Worm (Caenorhabditis elegans) whole organism, L3 larva: Measurements from ENCODE around the gene suds-3.

ENCODE experiments used
- ama-1 ChIP-seq: fragments of 150-350 bp; optimal IDR thresholded peaks from 2 replicates; lab custom pipeline; 2018
- ceh-16 ChIP-seq: sonication (generic microtip); optimal IDR thresholded peaks from 2 replicates; lab custom pipeline; 2017; ENCODE audit warnings: missing biosample characterization, missing genetic modification characterization
- ceh-82 ChIP-seq: fragments of 150-350 bp; optimal IDR thresholded peaks from 2 replicates; lab custom pipeline; 2014; ENCODE audit warnings: missing biosample characterization, missing genetic modification characterization
- ceh-9 ChIP-seq: sonication (generic microtip); optimal IDR thresholded peaks from 2 replicates; lab custom pipeline; 2018; ENCODE audit warnings: missing biosample characterization, missing genetic modification characterization
- elt-2 ChIP-seq: sonication (generic microtip); optimal IDR thresholded peaks from 2 replicates; lab custom pipeline; 2016; ENCODE audit warnings: missing genetic modification reagents, mild to moderate bottlenecking, missing genetic modification characterization, missing compliant biosample characterization
- elt-3 ChIP-seq, 3 experiments: fragments of 150-350 bp in 1 of 3; sonication (generic microtip) in 2 of 3; optimal IDR thresholded peaks; 2 replicates in 2 of 3; 4 replicates in 1 of 3; lab custom pipeline; 2014 to 2017; ENCODE audit warnings: missing biosample characterization in 3 of 3, missing genetic modification characterization in 3 of 3
- fkh-2 ChIP-seq: fragments of 150-350 bp; optimal IDR thresholded peaks from 2 replicates; lab custom pipeline; 2014; ENCODE audit warnings: missing biosample characterization, missing genetic modification reagents, missing genetic modification characterization
- nhr-11 ChIP-seq: fragments of 150-350 bp; optimal IDR thresholded peaks from 2 replicates; lab custom pipeline; 2014; ENCODE audit warnings: missing biosample characterization, missing genetic modification characterization
- nhr-12 ChIP-seq: fragments of 150-350 bp; optimal IDR thresholded peaks from 2 replicates; lab custom pipeline; 2014; ENCODE audit warnings: missing biosample characterization, missing genetic modification characterization
- nhr-77 ChIP-seq: fragments of 150-350 bp; optimal IDR thresholded peaks from 2 replicates; lab custom pipeline; 2014; ENCODE audit warnings: missing biosample characterization, missing genetic modification characterization
- unc-62 ChIP-seq: fragments of 150-350 bp; sonication (generic microtip); optimal IDR thresholded peaks from 4 replicates; lab custom pipeline; 2014; ENCODE audit warnings: missing biosample characterization, missing genetic modification reagents, missing genetic modification characterization

DNA sequence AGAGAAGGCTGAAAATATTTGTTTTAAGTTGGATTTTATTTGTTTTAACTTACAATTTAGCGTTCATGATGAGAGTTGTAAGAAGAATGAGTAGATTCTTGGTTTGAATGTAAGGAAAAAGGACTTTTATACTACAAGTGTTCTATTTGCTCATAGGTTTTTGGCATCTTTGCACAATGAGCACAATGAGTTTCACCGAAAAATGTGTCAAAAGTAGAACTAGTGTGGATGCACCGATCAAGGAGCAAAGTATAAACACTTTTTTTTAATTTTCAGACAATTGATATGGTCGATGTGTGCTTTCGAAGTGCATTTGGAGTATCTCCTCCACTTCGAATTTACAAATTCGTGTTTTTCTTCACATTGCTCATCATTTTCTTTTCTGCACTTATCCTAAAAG lies 24.7 kb upstream of the suds-3 start, which contains the start of gene fipr-11:
- no peak for TF ChIP-seq nhr-12
- no peak for TF ChIP-seq elt-2 (tag; lab: Kevin White, UChicago)
- TF ChIP-seq fkh-2 = no peak
- no peak for TF ChIP-seq unc-62 (GFP tag; lab: Kevin White, UChicago)
- TF ChIP-seq ceh-16 = no peak
- TF ChIP-seq ceh-82 = no peak
- TF ChIP-seq nhr-11 (tag; lab: Kevin White, UChicago) = no peak
- no peak for TF ChIP-seq elt-3 (tag; optimal IDR thresholded peaks at IDR 0.05; lab: Kevin White, UChicago)
- TF ChIP-seq ceh-9 (tag; lab: Kevin White, UChicago) = no peak
- TF ChIP-seq nhr-77 (tag; lab: Kevin White, UChicago) = no peak
- no peak for TF ChIP-seq ama-1 (lab: Kevin White, UChicago)
